Worm (Caenorhabditis elegans) whole organism, young adult: Measurements from ENCODE around the gene air-1.

ENCODE experiments used
- B0019.2 ChIP-seq: fragments of 200-800 bp; sonication (Bioruptor generic); conservative IDR thresholded peaks from 2 replicates; pipeline ENCODE4 v1.3.6; 2022; ENCODE audit warnings: missing genetic modification reagents, missing genetic modification characterization, missing compliant biosample characterization
- B0261.1 ChIP-seq: sonication (generic microtip); optimal IDR thresholded peaks from 2 replicates; lab custom pipeline; 2016; ENCODE audit warnings: mild to moderate bottlenecking, missing genetic modification characterization, moderate library complexity, missing compliant biosample characterization
- F22D6.2 ChIP-seq: sonication (generic microtip); optimal IDR thresholded peaks from 2 replicates; lab custom pipeline; 2016; ENCODE audit warnings: mild to moderate bottlenecking, missing genetic modification characterization, missing compliant biosample characterization
- F39B2.1 ChIP-seq: fragments of 200-800 bp; sonication (Bioruptor generic); IDR thresholded peaks from 2 replicates; pipeline ENCODE4 v1.3.6; 2022; ENCODE audit warnings: missing genetic modification reagents, missing genetic modification characterization, missing compliant biosample characterization
- F52B5.7 ChIP-seq: sonication (generic microtip); optimal IDR thresholded peaks from 2 replicates; lab custom pipeline; 2016; ENCODE audit warnings: mild to moderate bottlenecking, missing genetic modification characterization, missing compliant biosample characterization
- F55B11.4 ChIP-seq: sonication (generic microtip); optimal IDR thresholded peaks from 2 replicates; lab custom pipeline; 2016; ENCODE audit warnings: missing compliant biosample characterization, missing genetic modification characterization, borderline replicate concordance; ENCODE audit not compliant: insufficient read depth
- K11D2.4 ChIP-seq: fragments of 200-800 bp; sonication (Bioruptor generic); IDR thresholded peaks from 2 replicates; pipeline ENCODE4 v1.3.6; 2022; ENCODE audit warnings: missing genetic modification reagents, missing genetic modification characterization, missing compliant biosample characterization
- T07F8.4 ChIP-seq: sonication (generic microtip); optimal IDR thresholded peaks from 2 replicates; lab custom pipeline; 2016; ENCODE audit warnings: mild to moderate bottlenecking, missing genetic modification characterization, moderate library complexity, missing compliant biosample characterization
- Y67H2A.10 ChIP-seq: fragments of 200-800 bp; sonication (Bioruptor generic); conservative IDR thresholded peaks from 2 replicates; pipeline ENCODE4 v1.3.6; 2022; ENCODE audit warnings: missing genetic modification reagents, missing genetic modification characterization, missing compliant biosample characterization
- aptf-2 ChIP-seq: fragments of 200-800 bp; sonication (Bioruptor generic); conservative IDR thresholded peaks from 2 replicates; pipeline ENCODE4 v1.3.6; 2022; ENCODE audit warnings: missing genetic modification reagents, missing genetic modification characterization, missing compliant biosample characterization
- aptf-3 ChIP-seq: fragments of 200-800 bp; sonication (Bioruptor generic); IDR thresholded peaks from 2 replicates; pipeline ENCODE4 v1.3.6; 2022; ENCODE audit warnings: missing genetic modification characterization, missing compliant biosample characterization
- athp-1 ChIP-seq: sonication (generic microtip); optimal IDR thresholded peaks from 2 replicates; lab custom pipeline; 2017; ENCODE audit warnings: mild to moderate bottlenecking, missing genetic modification characterization, missing compliant biosample characterization
- attf-3 ChIP-seq: fragments of 200-800 bp; sonication (Bioruptor generic); conservative IDR thresholded peaks from 2 replicates; pipeline ENCODE4 v1.3.6; 2022; ENCODE audit warnings: missing genetic modification reagents, missing genetic modification characterization, missing compliant biosample characterization
- attf-5 ChIP-seq: fragments of 200-800 bp; sonication (Bioruptor generic); optimal IDR thresholded peaks from 2 replicates; lab custom pipeline; 2018; ENCODE audit warnings: mild to moderate bottlenecking, missing genetic modification characterization, missing compliant biosample characterization
- attf-6 ChIP-seq: fragments of 200-800 bp; sonication (Bioruptor generic); IDR thresholded peaks from 2 replicates; pipeline ENCODE4 v1.3.6; 2022; ENCODE audit warnings: missing genetic modification reagents, missing genetic modification characterization, missing compliant biosample characterization
- cebp-1 ChIP-seq, 2 experiments: fragments of 200-800 bp in 1 of 2; sonication (Bioruptor generic) in 1 of 2; sonication (generic microtip) in 1 of 2; IDR thresholded peaks in 1 of 2; optimal IDR thresholded peaks in 1 of 2; 2 replicates each; pipeline versions ENCODE4 v1.3.6 to Lab custom; 2017 to 2022; ENCODE audit warnings: missing compliant biosample characterization in 2 of 2, missing genetic modification characterization in 2 of 2, mild to moderate bottlenecking in 1 of 2, missing genetic modification reagents in 1 of 2, moderate library complexity in 1 of 2
- ceh-27 ChIP-seq: fragments of 200-800 bp; sonication (Bioruptor generic); optimal IDR thresholded peaks from 2 replicates; lab custom pipeline; 2018; ENCODE audit warnings: mild to moderate bottlenecking, missing genetic modification characterization, moderate library complexity, missing compliant biosample characterization
- dpl-1 ChIP-seq: fragments of 150-350 bp; optimal IDR thresholded peaks from 2 replicates; lab custom pipeline; 2014; ENCODE audit warnings: missing biosample characterization, missing genetic modification reagents, missing genetic modification characterization
- efl-1 ChIP-seq: fragments of 150-350 bp; optimal IDR thresholded peaks from 2 replicates; lab custom pipeline; 2014; ENCODE audit warnings: missing biosample characterization, missing genetic modification reagents, missing genetic modification characterization
- gei-17 ChIP-seq: fragments of 200-800 bp; sonication (Bioruptor generic); optimal IDR thresholded peaks from 2 replicates; lab custom pipeline; 2018; ENCODE audit warnings: mild to moderate bottlenecking, missing genetic modification characterization, missing compliant biosample characterization
- him-1 ChIP-seq: sonication (generic microtip); optimal IDR thresholded peaks from 2 replicates; lab custom pipeline; 2016; ENCODE audit warnings: missing genotype, missing genetic modification reagents, missing genetic modification characterization, missing compliant biosample characterization
- hlh-12 ChIP-seq: sonication (generic microtip); optimal IDR thresholded peaks from 2 replicates; lab custom pipeline; 2016; ENCODE audit warnings: missing genetic modification characterization, missing compliant biosample characterization
- hmg-1.2 ChIP-seq: fragments of 200-800 bp; sonication (Bioruptor generic); IDR thresholded peaks from 2 replicates; pipeline ENCODE4 v1.3.6; 2022; ENCODE audit warnings: missing genetic modification reagents, missing genetic modification characterization, missing compliant biosample characterization
- hrde-1 ChIP-seq: sonication (generic microtip); optimal IDR thresholded peaks from 2 replicates; lab custom pipeline; 2016; ENCODE audit warnings: missing genetic modification characterization, mild to moderate bottlenecking, missing compliant biosample characterization, moderate library complexity, missing genotype, missing genetic modification reagents, borderline replicate concordance
- hsf-1 ChIP-seq: fragments of 200-800 bp; sonication (Bioruptor generic); IDR thresholded peaks from 2 replicates; pipeline ENCODE4 v1.3.6; 2022; ENCODE audit warnings: missing genetic modification reagents, missing genetic modification characterization, missing compliant biosample characterization
- let-526 ChIP-seq: fragments of 200-800 bp; sonication (Bioruptor generic); IDR thresholded peaks from 2 replicates; pipeline ENCODE4 v1.3.6; 2022; ENCODE audit warnings: missing genetic modification reagents, missing genetic modification characterization, missing compliant biosample characterization
- let-607 ChIP-seq, 2 experiments: fragments of 200-800 bp in 1 of 2; sonication (Bioruptor generic) in 1 of 2; sonication (generic microtip) in 1 of 2; optimal IDR thresholded peaks; 2 replicates each; lab custom pipeline; 2016 to 2018; ENCODE audit warnings: mild to moderate bottlenecking in 2 of 2, missing compliant biosample characterization in 2 of 2, missing genetic modification characterization in 2 of 2, moderate library complexity in 2 of 2, missing genotype in 1 of 2
- lin-26 ChIP-seq: fragments of 200-800 bp; sonication (Bioruptor generic); IDR thresholded peaks from 2 replicates; pipeline ENCODE4 v1.3.6; 2022; ENCODE audit warnings: missing genetic modification reagents, missing genetic modification characterization, missing compliant biosample characterization
- lin-35 ChIP-seq, 3 experiments: fragments of 150-350 bp in 2 of 3; sonication (generic microtip) in 1 of 3; optimal IDR thresholded peaks; 2 replicates each; lab custom pipeline; 2014 to 2018; ENCODE audit warnings: missing biosample characterization in 3 of 3, missing genetic modification characterization in 3 of 3, missing genetic modification reagents in 3 of 3
- lin-40 ChIP-seq: sonication (generic microtip); optimal IDR thresholded peaks from 2 replicates; lab custom pipeline; 2016; ENCODE audit warnings: missing genetic modification characterization, mild to moderate bottlenecking, missing compliant biosample characterization, missing genotype, missing genetic modification reagents
- lsy-27 ChIP-seq: sonication (generic microtip); optimal IDR thresholded peaks from 2 replicates; lab custom pipeline; 2017; ENCODE audit warnings: missing genetic modification characterization, mild to moderate bottlenecking, missing compliant biosample characterization, antibody characterized with exemption, missing genotype, borderline replicate concordance; ENCODE audit not compliant: insufficient read depth
- madf-10 ChIP-seq: sonication (generic microtip); optimal IDR thresholded peaks from 2 replicates; lab custom pipeline; 2016; ENCODE audit warnings: mild to moderate bottlenecking, missing genetic modification characterization, missing compliant biosample characterization
- nfya-2 ChIP-seq: fragments of 200-800 bp; sonication (Bioruptor generic); IDR thresholded peaks from 2 replicates; pipeline ENCODE4 v1.3.6; 2022; ENCODE audit warnings: missing genetic modification reagents, missing genetic modification characterization, missing compliant biosample characterization
- nhr-80 ChIP-seq: sonication (generic microtip); optimal IDR thresholded peaks from 2 replicates; lab custom pipeline; 2016; ENCODE audit warnings: missing genetic modification characterization, missing compliant biosample characterization
- nhr-90 ChIP-seq: sonication (generic microtip); optimal IDR thresholded peaks from 2 replicates; lab custom pipeline; 2016; ENCODE audit warnings: missing genotype, mild to moderate bottlenecking, missing genetic modification characterization, missing compliant biosample characterization
- rec-8 ChIP-seq, 2 experiments: sonication (generic microtip); optimal IDR thresholded peaks; 2 replicates each; lab custom pipeline; 2016; ENCODE audit warnings: mild to moderate bottlenecking in 2 of 2, missing genetic modification characterization in 2 of 2, missing genetic modification reagents in 2 of 2, missing genotype in 2 of 2, missing biosample characterization in 1 of 2, missing compliant biosample characterization in 1 of 2, moderate library complexity in 1 of 2
- repo-1 ChIP-seq: sonication (generic microtip); optimal IDR thresholded peaks from 2 replicates; lab custom pipeline; 2017; ENCODE audit warnings: mild to moderate bottlenecking, missing genetic modification characterization, missing compliant biosample characterization
- rpc-1 ChIP-seq, 2 experiments: fragments of 150-350 bp in 1 of 2; sonication (generic microtip) in 1 of 2; optimal IDR thresholded peaks; 2 replicates each; lab custom pipeline; 2014 to 2018; ENCODE audit warnings: missing biosample characterization in 1 of 2, missing genetic modification characterization in 1 of 2, missing genetic modification reagents in 1 of 2, missing genotype in 1 of 2
- sea-2 ChIP-seq: fragments of 200-800 bp; sonication (Bioruptor generic); IDR thresholded peaks from 2 replicates; pipeline ENCODE4 v1.3.6; 2022; ENCODE audit warnings: missing genetic modification characterization, missing compliant biosample characterization
- snpc-4 ChIP-seq, 5 experiments: fragments of 150-350 bp in 1 of 5; sonication (generic microtip) in 4 of 5; optimal IDR thresholded peaks; 2 replicates each; lab custom pipeline; 2014 to 2018; ENCODE audit warnings: missing genetic modification characterization in 5 of 5, missing biosample characterization in 3 of 5, antibody characterized with exemption in 2 of 5, mild to moderate bottlenecking in 2 of 5, missing compliant biosample characterization in 2 of 5, missing genotype in 2 of 5, moderate library complexity in 2 of 5, missing genetic modification reagents in 1 of 5
- somi-1 ChIP-seq: fragments of 200-800 bp; sonication (Bioruptor generic); optimal IDR thresholded peaks from 2 replicates; lab custom pipeline; 2018; ENCODE audit warnings: mild to moderate bottlenecking, missing genetic modification characterization, missing compliant biosample characterization
- unc-130 ChIP-seq: sonication (generic microtip); optimal IDR thresholded peaks from 2 replicates; lab custom pipeline; 2016; ENCODE audit warnings: missing genetic modification reagents, missing genetic modification characterization, missing compliant biosample characterization
- ztf-22 ChIP-seq: fragments of 200-800 bp; sonication (Bioruptor generic); optimal IDR thresholded peaks from 2 replicates; lab custom pipeline; 2018; ENCODE audit warnings: mild to moderate bottlenecking, missing genetic modification characterization, moderate library complexity, missing compliant biosample characterization
- ztf-26 ChIP-seq: sonication (generic microtip); optimal IDR thresholded peaks from 2 replicates; lab custom pipeline; 2017; ENCODE audit warnings: missing genetic modification characterization, missing compliant biosample characterization
- ztf-3 ChIP-seq: fragments of 200-800 bp; sonication (Bioruptor generic); optimal IDR thresholded peaks from 2 replicates; lab custom pipeline; 2018; ENCODE audit warnings: mild to moderate bottlenecking, missing genetic modification characterization, missing compliant biosample characterization

air-1 gene

ce11 chrV:8228712-8229119 is 7.4 kb downstream of the air-1 start (continued):
- TF ChIP-seq gei-17 (GFP tag; lab: Kevin White, UChicago) (peak; percentile 55), lin-26 (GFP tag; lab: Robert Waterston, UW) (peak; percentile 59; the same call in 1 of the 2 replicates), somi-1 (GFP tag; lab: Kevin White, UChicago) (peak; percentile 80), madf-10 (tag; lab: Kevin White, UChicago) (peak; percentile 77), aptf-2 (GFP tag; lab: Robert Waterston, UW) (0 out of 2 replicates have a peak, but pooled peaks have one; percentile 53), let-607 (tag; optimal IDR thresholded peaks at IDR 0.05; lab: Kevin White, UChicago) (peak; percentile 19 to 22), lin-40 (tag; lab: Kevin White, UChicago) (peak; percentile 84), F39B2.1 (peak; percentile 82), Y67H2A.10 (GFP tag; lab: Robert Waterston, UW) (no peak), lsy-27 (tag; lab: Kevin White, UChicago) (peak; percentile 31), nhr-80 (peak; percentile 53), athp-1 (tag; lab: Kevin White, UChicago) (peak; percentile 40), ztf-22 (GFP tag; lab: Kevin White, UChicago) (peak; percentile 22), attf-6 (GFP tag; lab: Robert Waterston, UW) (peak; percentile 94), nfya-2 (no peak), let-526 (GFP tag; lab: Robert Waterston, UW) (no peak), cebp-1 (GFP tag; IDR thresholded peaks at IDR 0.05; lab: Robert Waterston, UW) (0 out of 2 replicates have a peak, but pooled peaks have one; percentile 20), cebp-1 (tag; optimal IDR thresholded peaks at IDR 0.05; lab: Kevin White, UChicago) (no peak), B0261.1 (tag; lab: Kevin White, UChicago) (peak; percentile 59), snpc-4 (GFP tag; optimal IDR thresholded peaks at IDR 0.05; lab: Kevin White, UChicago) (peak; percentile 100), snpc-4 (tag; optimal IDR thresholded peaks at IDR 0.05; lab: Kevin White, UChicago) (peak; percentile 99 to 100 (median 100)), hrde-1 (peak; percentile 90), F55B11.4 (no peak), ztf-26 (tag; lab: Kevin White, UChicago) (peak; percentile 25), aptf-3 (GFP tag; lab: Robert Waterston, UW) (no peak), unc-130 (peak; percentile 62), him-1 (tag; lab: Kevin White, UChicago) (peak; percentile 99), rpc-1 (optimal IDR thresholded peaks at IDR 0.05; lab: Kevin White, UChicago) (peak; percentile 14), rpc-1 (tag; optimal IDR thresholded peaks at IDR 0.05; lab: Kevin White, UChicago) (peak; percentile 23), B0019.2 (peak; percentile 69), ceh-27 (GFP tag; lab: Kevin White, UChicago) (peak; percentile 66), F52B5.7 (tag; lab: Kevin White, UChicago) (no peak), attf-5 (GFP tag; lab: Kevin White, UChicago) (peak; percentile 47), K11D2.4 (GFP tag; lab: Robert Waterston, UW) (peak; percentile 37; the same call in 1 of the 2 replicates), nhr-90 (tag; lab: Kevin White, UChicago) (peak; percentile 49), sea-2 (GFP tag; lab: Robert Waterston, UW) (no peak), F22D6.2 (tag; lab: Kevin White, UChicago) (peak; percentile 41), ztf-3 (no peak), hmg-1.2 (GFP tag; lab: Robert Waterston, UW) (peak; percentile 99), lin-35 (GFP tag; optimal IDR thresholded peaks at IDR 0.05; lab: Kevin White, UChicago) (peak in 2 of 3 experiments; percentile 31 to 75), hlh-12 (tag; lab: Kevin White, UChicago) (no peak), T07F8.4 (tag; lab: Kevin White, UChicago) (peak; percentile 20), repo-1 (peak; percentile 87), dpl-1 (GFP tag; lab: Kevin White, UChicago) (peak; percentile 40), efl-1 (GFP tag; lab: Kevin White, UChicago) (peak; percentile 35), rec-8 (tag; optimal IDR thresholded peaks at IDR 0.05; lab: Kevin White, UChicago) (peak in 1 of 2 experiments; percentile 83), attf-3 (GFP tag; lab: Robert Waterston, UW) (peak; percentile 77), hsf-1 (GFP tag; lab: Robert Waterston, UW) (peak; percentile 92)
